Worm (Caenorhabditis elegans): ENCODE measurements around the gene ZC416.2.

ce11 chrIV:3662863-3663262 is 29.4 kb downstream of the ZC416.2 start:
- TF ChIP-seq hlh-1 (tag; optimal IDR thresholded peaks at IDR 0.05) (no peak), ces-1 (GFP tag; optimal IDR thresholded peaks at IDR 0.05) (no peak)
